Worm (Caenorhabditis elegans) whole organism, midembryonic: ENCODE results near the gene K06H7.1.

Experiments
- T22C8.4 ChIP-seq: fragments of 200-800 bp; sonication (Bioruptor generic); IDR thresholded peaks from 2 replicates; pipeline ENCODE4 v1.3.6; 2022; ENCODE audit warnings: missing genetic modification characterization, missing compliant biosample characterization
- cog-1 ChIP-seq: sonication (generic microtip); optimal IDR thresholded peaks from 2 replicates; lab custom pipeline; 2016; ENCODE audit warnings: missing genetic modification characterization, missing compliant biosample characterization
- flt-1 ChIP-seq: fragments of 200-800 bp; sonication (Bioruptor generic); IDR thresholded peaks from 2 replicates; pipeline ENCODE4 v1.3.6; 2022; ENCODE audit warnings: missing genetic modification characterization, missing compliant biosample characterization
- klf-2 ChIP-seq: fragments of 200-800 bp; sonication (Bioruptor generic); conservative IDR thresholded peaks from 2 replicates; pipeline ENCODE4 v1.3.6; 2022; ENCODE audit warnings: missing genetic modification reagents, missing genetic modification characterization, missing compliant biosample characterization
- med-1 ChIP-seq: sonication (generic microtip); optimal IDR thresholded peaks from 2 replicates; lab custom pipeline; 2017; ENCODE audit warnings: missing genetic modification characterization, mild to moderate bottlenecking, missing compliant biosample characterization, antibody characterized with exemption, missing genetic modification reagents; ENCODE audit not compliant: insufficient read depth
- ref-1 ChIP-seq: fragments of 200-800 bp; sonication (Bioruptor generic); conservative IDR thresholded peaks from 2 replicates; pipeline ENCODE4 v1.3.6; 2022; ENCODE audit warnings: missing genetic modification reagents, missing genetic modification characterization, missing compliant biosample characterization
- tab-1 ChIP-seq: fragments of 200-800 bp; sonication (Bioruptor generic); IDR thresholded peaks from 2 replicates; pipeline ENCODE4 v1.3.6; 2022; ENCODE audit warnings: missing genetic modification characterization, missing compliant biosample characterization
- ztf-23 ChIP-seq: fragments of 200-800 bp; sonication (Bioruptor generic); IDR thresholded peaks from 2 replicates; pipeline ENCODE4 v1.3.6; 2022; ENCODE audit warnings: missing genetic modification reagents, missing genetic modification characterization, missing compliant biosample characterization
- ztf-29 ChIP-seq: fragments of 200-800 bp; sonication (Bioruptor generic); IDR thresholded peaks from 2 replicates; pipeline ENCODE4 v1.3.6; 2022; ENCODE audit warnings: missing genetic modification reagents, missing genetic modification characterization, missing compliant biosample characterization

K06H7.1 gene

ce11 chrIII:8085355-8085754, 13.8 kb upstream of the K06H7.1 start, which contains the start of the genes K06H7.7 and grp-1:
K06H7.7 (minus strand) TSS chrIII:8085475.
grp-1 (plus strand) TSS chrIII:8085705.
- TF ChIP-seq med-1, result no peak
- no peak for TF ChIP-seq flt-1 (GFP tag; lab: Robert Waterston, UW)
- TF ChIP-seq ztf-29, result no peak
- no peak for TF ChIP-seq ref-1 (GFP tag; lab: Robert Waterston, UW)
- no peak for TF ChIP-seq klf-2 (GFP tag; lab: Robert Waterston, UW)
- TF ChIP-seq ztf-23 (GFP tag; lab: Robert Waterston, UW), result no peak
- no peak for TF ChIP-seq cog-1

ce11 chrIII:8088235-8088634, 10.9 kb upstream of the K06H7.1 start, which contains the start of gene vms-1:
vms-1 (plus strand) TSS chrIII:8088535.
- TF ChIP-seq ztf-23 (GFP tag; lab: Robert Waterston, UW), result no peak

ce11 chrIII:8091408-8091807, 7.7 kb upstream of the K06H7.1 start, which contains the start of gene idi-1:
idi-1 (plus strand) TSS chrIII:8091708.
- no peak for TF ChIP-seq cog-1
- no peak for TF ChIP-seq flt-1 (GFP tag; lab: Robert Waterston, UW)
- no peak for TF ChIP-seq ref-1 (GFP tag; lab: Robert Waterston, UW)

- TF ChIP-seq cog-1, result peak; percentile 48
- TF ChIP-seq med-1, result no peak
- TF ChIP-seq flt-1 (GFP tag; lab: Robert Waterston, UW), result 0 out of 2 replicates have a peak, but pooled peaks have one; percentile 40
Observed at ce11 chrIII:8093079-8093623, 6.0 kb upstream of the K06H7.1 start, which contains the start of gene K06H7.2. K06H7.2 (plus strand) TSS chrIII:8093573.

- TF ChIP-seq ref-1 (GFP tag; lab: Robert Waterston, UW), result no peak
- TF ChIP-seq ztf-23 (GFP tag; lab: Robert Waterston, UW), result no peak
- TF ChIP-seq cog-1, result no peak
- TF ChIP-seq flt-1 (GFP tag; lab: Robert Waterston, UW), result no peak
- TF ChIP-seq tab-1 (GFP tag; lab: Robert Waterston, UW), result no peak
- TF ChIP-seq T22C8.4, result no peak
- no peak for TF ChIP-seq med-1
- no peak for TF ChIP-seq ztf-29
- no peak for TF ChIP-seq klf-2 (GFP tag; lab: Robert Waterston, UW)
Observed at ce11 chrIII:8098116-8098515, 1.0 kb upstream of the K06H7.1 start, which contains the start of gene K06H7.8. K06H7.8 (minus strand) TSS chrIII:8098216.

ce11 chrIII:8100960-8101359, 1.8 kb downstream of the K06H7.1 start, which contains the start of gene plk-1:
plk-1 (plus strand) TSS chrIII:8101348.
- TF ChIP-seq klf-2 (GFP tag; lab: Robert Waterston, UW) (no peak), ref-1 (GFP tag; lab: Robert Waterston, UW) (no peak), ztf-23 (GFP tag; lab: Robert Waterston, UW) (no peak), flt-1 (GFP tag; lab: Robert Waterston, UW) (no peak), tab-1 (GFP tag; lab: Robert Waterston, UW) (no peak), ztf-29 (no peak), cog-1 (no peak), T22C8.4 (no peak), med-1 (no peak)

ce11 chrIII:8105771-8106170, 6.6 kb downstream of the K06H7.1 start:
- TF ChIP-seq flt-1 (GFP tag; lab: Robert Waterston, UW) (no peak), cog-1 (no peak), med-1 (no peak), ztf-23 (GFP tag; lab: Robert Waterston, UW) (no peak)

- TF ChIP-seq flt-1 (GFP tag; lab: Robert Waterston, UW) (peak; percentile 92), ztf-23 (GFP tag; lab: Robert Waterston, UW) (peak; percentile 89), tab-1 (GFP tag; lab: Robert Waterston, UW) (peak; percentile 89), klf-2 (GFP tag; lab: Robert Waterston, UW) (peak; percentile 78), ref-1 (GFP tag; lab: Robert Waterston, UW) (peak; percentile 73), T22C8.4 (peak; percentile 83), med-1 (peak; percentile 37), cog-1 (peak; percentile 45), ztf-29 (peak; percentile 86)
Observed at ce11 chrIII:8106476-8106875, 7.4 kb downstream of the K06H7.1 start.

- no peak for TF ChIP-seq ztf-23 (GFP tag; lab: Robert Waterston, UW)
- no peak for TF ChIP-seq tab-1 (GFP tag; lab: Robert Waterston, UW)
- no peak for TF ChIP-seq ref-1 (GFP tag; lab: Robert Waterston, UW)
- no peak for TF ChIP-seq med-1
- TF ChIP-seq flt-1 (GFP tag; lab: Robert Waterston, UW), result no peak
- no peak for TF ChIP-seq klf-2 (GFP tag; lab: Robert Waterston, UW)
- TF ChIP-seq ztf-29, result no peak
Observed at ce11 chrIII:8108490-8108889, 9.4 kb downstream of the K06H7.1 start, which contains the start of gene C14B9.3. C14B9.3 (plus strand) TSS chrIII:8108790.

ce11 chrIII:8109459-8110057, 10.4 kb downstream of the K06H7.1 start:
- peak; percentile 44 for TF ChIP-seq med-1
- TF ChIP-seq klf-2 (GFP tag; lab: Robert Waterston, UW), result peak; percentile 75; the same call in 1 of the 2 replicates
- TF ChIP-seq cog-1, result peak; percentile 86
- peak; percentile 89 for TF ChIP-seq tab-1 (GFP tag; lab: Robert Waterston, UW)
- peak; percentile 77 for TF ChIP-seq ztf-29
- peak; percentile 83 for TF ChIP-seq T22C8.4
- peak; percentile 94 for TF ChIP-seq flt-1 (GFP tag; lab: Robert Waterston, UW)
- TF ChIP-seq ztf-23 (GFP tag; lab: Robert Waterston, UW), result peak; percentile 91
- TF ChIP-seq ref-1 (GFP tag; lab: Robert Waterston, UW), result peak; percentile 83
